Fruit fly (Drosophila melanogaster) whole organism, embryonic: ENCODE data around the gene Sgs1.

Source experiments
- CG10959 ChIP-seq: fragments of 200-800 bp; sonication (Bioruptor generic); IDR thresholded peaks from 2 replicates; pipeline ENCODE4 v1.3.6; 2022; ENCODE audit warnings: missing biosample characterization, missing genetic modification characterization
- CG11696 ChIP-seq: fragments of 200-800 bp; sonication (Bioruptor generic); IDR thresholded peaks from 2 replicates; pipeline ENCODE4 v1.3.6; 2022; ENCODE audit warnings: missing biosample characterization, missing genetic modification characterization
- CG12391 ChIP-seq: fragments of 200-800 bp; sonication (Bioruptor generic); optimal IDR thresholded peaks from 3 replicates; lab custom pipeline; 2018; ENCODE audit warnings: missing biosample characterization, mild to moderate bottlenecking, missing genetic modification characterization, moderate library complexity
- CG14667 ChIP-seq: fragments of 200-800 bp; sonication (Bioruptor generic); IDR thresholded peaks from 2 replicates; pipeline ENCODE4 v1.3.6; 2022; ENCODE audit warnings: missing biosample characterization, missing genetic modification characterization
- CG2875 ChIP-seq: fragments of 200-800 bp; sonication (Bioruptor generic); optimal IDR thresholded peaks from 2 replicates; lab custom pipeline; 2017; ENCODE audit warnings: missing biosample characterization, mild to moderate bottlenecking, missing genetic modification characterization, missing genetic modification reagents
- CG32532 ChIP-seq: fragments of 200-800 bp; sonication (Bioruptor generic); IDR thresholded peaks from 2 replicates; pipeline ENCODE4 v1.3.6; 2022; ENCODE audit warnings: missing biosample characterization, missing genetic modification characterization
- CG3838 ChIP-seq: fragments of 200-800 bp; sonication (Bioruptor generic); optimal IDR thresholded peaks from 3 replicates; lab custom pipeline; 2016; ENCODE audit warnings: missing biosample characterization, missing genetic modification characterization
- CG4730 ChIP-seq: fragments of 200-800 bp; sonication (Bioruptor generic); IDR thresholded peaks from 2 replicates; pipeline ENCODE4 v1.3.6; 2022; ENCODE audit warnings: missing biosample characterization, missing genetic modification characterization
- CG6272 ChIP-seq: fragments of 200-800 bp; sonication (Bioruptor generic); IDR thresholded peaks from 2 replicates; pipeline ENCODE4 v1.3.6; 2022; ENCODE audit warnings: missing biosample characterization, missing genetic modification characterization
- CG6689 ChIP-seq: fragments of 200-800 bp; sonication (Bioruptor generic); IDR thresholded peaks from 2 replicates; pipeline ENCODE4 v1.3.6; 2022; ENCODE audit warnings: missing biosample characterization, missing genetic modification characterization
- CG6765 ChIP-seq: fragments of 200-800 bp; sonication (Bioruptor generic); optimal IDR thresholded peaks from 3 replicates; lab custom pipeline; 2017; ENCODE audit warnings: missing biosample characterization, mild to moderate bottlenecking, missing genetic modification characterization
- CG6791 ChIP-seq: fragments of 200-800 bp; sonication (Bioruptor generic); IDR thresholded peaks from 3 replicates; pipeline ENCODE4 v1.3.6; 2022; ENCODE audit warnings: missing biosample characterization, missing genetic modification characterization; ENCODE audit not compliant: partially characterized antibody
- CG8478 ChIP-seq: fragments of >200 bp; optimal IDR thresholded peaks from 2 replicates; lab custom pipeline; 2018
- CG9876 ChIP-seq: fragments of 200-800 bp; sonication (Bioruptor generic); optimal IDR thresholded peaks from 2 replicates; lab custom pipeline; 2016; ENCODE audit warnings: missing biosample characterization, missing genetic modification characterization
- Camta ChIP-seq: fragments of 200-800 bp; sonication (Bioruptor generic); optimal IDR thresholded peaks from 2 replicates; lab custom pipeline; 2016; ENCODE audit warnings: missing biosample characterization, missing genetic modification characterization
- Deaf1 ChIP-seq: fragments of 200-800 bp; optimal IDR thresholded peaks from 3 replicates; lab custom pipeline; 2019; ENCODE audit warnings: missing biosample characterization, mild to moderate bottlenecking, missing genetic modification characterization, moderate library complexity
- E2f2 ChIP-seq: fragments of 200-800 bp; sonication (Bioruptor generic); IDR thresholded peaks from 2 replicates; pipeline ENCODE4 v1.3.6; 2022; ENCODE audit warnings: missing biosample characterization, missing genetic modification characterization
- HLHmδ ChIP-seq: fragments of 200-800 bp; sonication (Bioruptor generic); optimal IDR thresholded peaks from 2 replicates; lab custom pipeline; 2018; ENCODE audit warnings: missing biosample characterization, mild to moderate bottlenecking, missing genetic modification characterization, moderate library complexity
- Hr39 ChIP-seq: fragments of >200 bp; optimal IDR thresholded peaks from 2 replicates; lab custom pipeline; 2017
- Jarid2 ChIP-seq: fragments of 200-800 bp; sonication (Bioruptor generic); optimal IDR thresholded peaks from 3 replicates; lab custom pipeline; 2017; ENCODE audit warnings: mild to moderate bottlenecking, missing biosample characterization, missing genetic modification reagents, missing genetic modification characterization
- MTF-1 ChIP-seq: fragments of 200-800 bp; sonication (Bioruptor generic); optimal IDR thresholded peaks from 2 replicates; lab custom pipeline; 2018; ENCODE audit warnings: missing biosample characterization, mild to moderate bottlenecking, missing genetic modification characterization, borderline replicate concordance
- Mad ChIP-seq: fragments of 200-800 bp; sonication (Bioruptor generic); optimal IDR thresholded peaks from 2 replicates; lab custom pipeline; 2016; ENCODE audit warnings: missing biosample characterization, missing genetic modification characterization
- NC2α ChIP-seq: fragments of 200-800 bp; sonication (Bioruptor generic); optimal IDR thresholded peaks from 2 replicates; lab custom pipeline; 2016; ENCODE audit warnings: missing biosample characterization, missing genetic modification characterization
- Neu2 ChIP-seq: fragments of 200-800 bp; sonication (Bioruptor generic); optimal IDR thresholded peaks from 3 replicates; lab custom pipeline; 2016; ENCODE audit warnings: missing biosample characterization, missing genetic modification characterization, borderline replicate concordance
- Nf-YA ChIP-seq: fragments of 200-800 bp; sonication (Bioruptor generic); IDR thresholded peaks from 2 replicates; pipeline ENCODE4 v1.3.6; 2022; ENCODE audit warnings: missing biosample characterization, missing genetic modification characterization
- Oaz ChIP-seq: fragments of 200-800 bp; sonication (Bioruptor generic); IDR thresholded peaks from 2 replicates; pipeline ENCODE4 v1.3.6; 2022; ENCODE audit warnings: missing biosample characterization, missing genetic modification characterization
- Trl ChIP-seq, 3 experiments: fragments of >200 bp in 2 of 3; fragments of 200-800 bp in 1 of 3; sonication (Bioruptor generic) in 1 of 3; optimal IDR thresholded peaks; 2 replicates in 1 of 3; 3 replicates in 2 of 3; lab custom pipeline; 2016 to 2017; ENCODE audit warnings: missing biosample characterization in 1 of 3, missing genetic modification characterization in 1 of 3
- Xbp1 ChIP-seq: fragments of 200-800 bp; sonication (Bioruptor generic); optimal IDR thresholded peaks from 3 replicates; lab custom pipeline; 2016; ENCODE audit warnings: missing biosample characterization, mild to moderate bottlenecking, missing genetic modification characterization
- bbx ChIP-seq: fragments of 200-800 bp; sonication (Bioruptor generic); IDR thresholded peaks from 2 replicates; pipeline ENCODE4 v1.3.6; 2022; ENCODE audit warnings: missing biosample characterization, missing genetic modification characterization; ENCODE audit not compliant: partially characterized antibody
- bigmax ChIP-seq: fragments of 200-800 bp; sonication (Bioruptor generic); optimal IDR thresholded peaks from 2 replicates; lab custom pipeline; 2018; ENCODE audit warnings: missing biosample characterization, mild to moderate bottlenecking, missing genetic modification characterization
- bowl ChIP-seq: fragments of 200-800 bp; sonication (Bioruptor generic); IDR thresholded peaks from 2 replicates; pipeline ENCODE4 v1.3.6; 2022; ENCODE audit warnings: missing biosample characterization, missing genetic modification characterization
- da ChIP-seq: fragments of 200-800 bp; sonication (Bioruptor generic); optimal IDR thresholded peaks from 2 replicates; lab custom pipeline; 2016; ENCODE audit warnings: missing biosample characterization, missing genetic modification characterization
- disco-r ChIP-seq: fragments of 200-800 bp; sonication (Bioruptor generic); optimal IDR thresholded peaks from 2 replicates; lab custom pipeline; 2016; ENCODE audit warnings: missing biosample characterization, missing genetic modification characterization
- emc ChIP-seq: fragments of 200-800 bp; sonication (Bioruptor generic); optimal IDR thresholded peaks from 2 replicates; lab custom pipeline; 2016; ENCODE audit warnings: missing biosample characterization, missing genetic modification characterization
- en ChIP-seq: fragments of 200-800 bp; sonication (Bioruptor generic); optimal IDR thresholded peaks from 2 replicates; lab custom pipeline; 2016; ENCODE audit warnings: missing biosample characterization, missing genetic modification characterization
- esg ChIP-seq: fragments of 200-800 bp; sonication (Bioruptor generic); conservative IDR thresholded peaks from 2 replicates; pipeline ENCODE4 v1.3.6; 2022; ENCODE audit warnings: missing biosample characterization, missing genetic modification characterization
- ftz-f1 ChIP-seq: fragments of 200-800 bp; sonication (Bioruptor generic); optimal IDR thresholded peaks from 2 replicates; lab custom pipeline; 2016; ENCODE audit warnings: missing biosample characterization, missing genetic modification characterization
- gro ChIP-seq: fragments of 200-800 bp; sonication (Bioruptor generic); optimal IDR thresholded peaks from 2 replicates; lab custom pipeline; 2016; ENCODE audit warnings: missing biosample characterization, missing genetic modification characterization
- ham ChIP-seq: fragments of 200-800 bp; sonication (Bioruptor generic); IDR thresholded peaks from 2 replicates; pipeline ENCODE4 v1.3.6; 2022; ENCODE audit warnings: missing biosample characterization, missing genetic modification characterization
- klu ChIP-seq: fragments of 200-800 bp; sonication (Bioruptor generic); IDR thresholded peaks from 2 replicates; pipeline ENCODE4 v1.3.6; 2022; ENCODE audit warnings: missing biosample characterization, missing genetic modification characterization
- kni ChIP-seq: fragments of 200-800 bp; sonication (Bioruptor generic); optimal IDR thresholded peaks from 3 replicates; lab custom pipeline; 2017; ENCODE audit warnings: mild to moderate bottlenecking, missing biosample characterization, missing genetic modification reagents, missing genetic modification characterization
- org-1 ChIP-seq: fragments of 200-800 bp; sonication (Bioruptor generic); optimal IDR thresholded peaks from 2 replicates; lab custom pipeline; 2017; ENCODE audit warnings: missing biosample characterization, missing genetic modification characterization
- p53 ChIP-seq: fragments of 200-800 bp; sonication (Bioruptor generic); optimal IDR thresholded peaks from 2 replicates; lab custom pipeline; 2016; ENCODE audit warnings: missing biosample characterization, missing genetic modification characterization
- pho ChIP-seq: fragments of 200-800 bp; sonication (Bioruptor generic); optimal IDR thresholded peaks from 2 replicates; lab custom pipeline; 2016; ENCODE audit warnings: missing biosample characterization, missing genetic modification characterization
- prd ChIP-seq, 3 experiments: fragments of >200 bp in 2 of 3; fragments of 200-800 bp in 1 of 3; sonication (Bioruptor generic) in 1 of 3; optimal IDR thresholded peaks in 2 of 3; IDR thresholded peaks in 1 of 3; 2 replicates in 2 of 3; 3 replicates in 1 of 3; pipeline versions ENCODE4 v1.3.6 to Lab custom; 2017 to 2022; ENCODE audit warnings: missing biosample characterization in 1 of 3, missing genetic modification characterization in 1 of 3
- sd ChIP-seq: fragments of 200-800 bp; sonication (Bioruptor generic); optimal IDR thresholded peaks from 3 replicates; lab custom pipeline; 2018; ENCODE audit warnings: missing biosample characterization, mild to moderate bottlenecking, missing genetic modification characterization, moderate library complexity
- sim ChIP-seq: fragments of 200-800 bp; sonication (Bioruptor generic); IDR thresholded peaks from 2 replicates; pipeline ENCODE4 v1.3.6; 2022; ENCODE audit warnings: missing biosample characterization, missing genetic modification characterization
- tio ChIP-seq: fragments of 200-800 bp; sonication (Bioruptor generic); optimal IDR thresholded peaks from 2 replicates; lab custom pipeline; 2017; ENCODE audit warnings: missing biosample characterization, missing genetic modification characterization, inconsistent platforms
- tna ChIP-seq: fragments of 200-800 bp; sonication (Bioruptor generic); IDR thresholded peaks from 2 replicates; pipeline ENCODE4 v1.3.6; 2022; ENCODE audit warnings: missing biosample characterization, missing genetic modification characterization; ENCODE audit not compliant: partially characterized antibody
- trem ChIP-seq: fragments of 200-800 bp; optimal IDR thresholded peaks from 3 replicates; lab custom pipeline; 2019; ENCODE audit warnings: missing biosample characterization, mild to moderate bottlenecking, missing genetic modification characterization, moderate library complexity

The Sgs1 gene

DNA sequence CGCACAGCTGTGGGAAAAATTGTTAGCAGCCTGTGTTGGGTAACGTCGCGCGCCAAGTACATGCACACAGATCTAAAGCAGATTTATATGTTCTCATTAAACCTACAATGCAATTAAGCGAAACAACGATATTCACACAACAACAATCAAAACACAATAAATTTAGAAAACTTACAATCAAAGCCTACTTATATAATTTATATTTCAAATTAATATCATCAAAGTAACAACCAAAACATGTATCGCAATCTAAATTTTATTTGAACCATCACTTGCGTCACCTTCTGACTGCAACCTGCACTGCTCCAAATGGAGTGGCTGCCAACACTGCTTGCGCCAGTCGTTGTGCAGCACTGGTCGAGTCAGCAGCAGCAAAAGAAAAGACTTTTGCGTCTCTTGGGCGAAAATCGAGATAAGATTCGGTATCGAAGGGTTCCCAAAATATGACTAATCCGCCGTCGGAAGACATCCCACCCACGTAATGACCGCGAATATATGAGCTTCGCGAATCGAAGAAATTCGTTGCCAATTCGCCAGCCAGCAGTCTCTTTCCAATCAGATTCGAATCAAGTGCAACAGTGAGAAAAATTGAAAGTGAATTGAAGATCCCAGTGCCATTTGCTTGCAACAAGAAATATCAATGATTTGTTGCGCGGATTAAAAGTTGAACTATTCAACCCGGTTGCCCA is 44.2 kb downstream of the Sgs1 start, which contains the start of the genes CG8892 and CG34126 (continued):
- TF ChIP-seq bowl (GFP tag; lab: Robert Waterston, UW) (peak; percentile 74), kni (GFP tag; lab: Kevin White, UChicago) (peak; percentile 98), sd (tag; lab: Kevin White, UChicago) (peak; percentile 90), E2f2 (peak; percentile 75), CG10959 (GFP tag; lab: Robert Waterston, UW) (peak; percentile 93), HLHmδ (GFP tag; lab: Kevin White, UChicago) (no peak), CG12391 (tag; lab: Kevin White, UChicago) (peak; percentile 98), CG2875 (GFP tag; lab: Kevin White, UChicago) (peak; percentile 91), CG6791 (GFP tag; lab: Robert Waterston, UW) (0 out of 3 replicates have a peak, but pooled peaks have one; percentile 19), bigmax (GFP tag; lab: Kevin White, UChicago) (no peak), p53 (GFP tag; lab: Kevin White, UChicago) (peak; percentile 81), org-1 (GFP tag; lab: Kevin White, UChicago) (peak; percentile 96), klu (GFP tag; lab: Robert Waterston, UW) (peak; percentile 97), sim (GFP tag; lab: Robert Waterston, UW) (peak; percentile 87), MTF-1 (GFP tag; lab: Kevin White, UChicago) (peak; percentile 81), CG3838 (GFP tag; lab: Kevin White, UChicago) (peak; percentile 87), CG4730 (peak; percentile 95), Hr39 (lab: Kevin White, UChicago) (peak; percentile 82), Jarid2 (GFP tag; lab: Kevin White, UChicago) (peak; percentile 88), CG11696 (peak; percentile 78), CG9876 (GFP tag; lab: Kevin White, UChicago) (peak; percentile 96), bbx (GFP tag; lab: Robert Waterston, UW) (no peak), Nf-YA (GFP tag; lab: Robert Waterston, UW) (peak; percentile 89), CG6765 (GFP tag; lab: Kevin White, UChicago) (peak; percentile 91), CG6272 (peak; percentile 97), ftz-f1 (GFP tag; lab: Kevin White, UChicago) (peak; percentile 92), pho (GFP tag; lab: Kevin White, UChicago) (peak; percentile 97), Trl (optimal IDR thresholded peaks at IDR 0.05; lab: Kevin White, UChicago) (peak in 1 of 2 experiments; percentile 5), Trl (GFP tag; optimal IDR thresholded peaks at IDR 0.05; lab: Kevin White, UChicago) (peak; percentile 98), emc (GFP tag; lab: Kevin White, UChicago) (peak; percentile 93), NC2α (GFP tag; lab: Kevin White, UChicago) (peak; percentile 80), prd (optimal IDR thresholded peaks at IDR 0.05; lab: Kevin White, UChicago) (no peak), prd (GFP tag; IDR thresholded peaks at IDR 0.05; lab: Robert Waterston, UW) (peak; percentile 98), Neu2 (GFP tag; lab: Kevin White, UChicago) (peak; percentile 72), ham (peak; percentile 87), CG14667 (GFP tag; lab: Robert Waterston, UW) (peak; percentile 95), gro (peak; percentile 95), CG32532 (GFP tag; lab: Robert Waterston, UW) (peak; percentile 96), CG6689 (peak; percentile 100), da (GFP tag; lab: Kevin White, UChicago) (peak; percentile 90), tna (GFP tag; lab: Robert Waterston, UW) (no peak), Deaf1 (tag; lab: Kevin White, UChicago) (peak; percentile 81), Mad (GFP tag; lab: Kevin White, UChicago) (peak; percentile 97), esg (GFP tag; lab: Robert Waterston, UW) (peak; percentile 97), Xbp1 (GFP tag; lab: Kevin White, UChicago) (peak; percentile 99), trem (tag; lab: Kevin White, UChicago) (peak; percentile 93), Camta (peak; percentile 97), CG8478 (lab: Kevin White, UChicago) (no peak), Oaz (GFP tag; lab: Robert Waterston, UW) (peak; percentile 90), en (GFP tag; lab: Kevin White, UChicago) (peak; percentile 91), disco-r (GFP tag; lab: Kevin White, UChicago) (peak; percentile 83), tio (GFP tag; lab: Kevin White, UChicago) (peak; percentile 98)
